Worm (Caenorhabditis elegans): Measurements from ENCODE around the gene fbxa-12.

- no peak for TF ChIP-seq snpc-1.1 (tag; optimal IDR thresholded peaks at IDR 0.05; ENCODE audit: insufficient read depth)
- TF ChIP-seq Y67H2A.10 (GFP tag; conservative IDR thresholded peaks at IDR 0.05), result no peak
- TF ChIP-seq nfya-1 (tag; optimal IDR thresholded peaks at IDR 0.05; ENCODE audit: borderline replicate concordance, insufficient read depth), result no peak
- no peak for TF ChIP-seq attf-5 (GFP tag; optimal IDR thresholded peaks at IDR 0.05)
- no peak for TF ChIP-seq mes-4 (tag; optimal IDR thresholded peaks at IDR 0.05)
- TF ChIP-seq akir-1 (GFP tag; optimal IDR thresholded peaks at IDR 0.05), result no peak
Observed at ce11 chrIII:2251348-2251747, 31.8 kb downstream of the fbxa-12 start, which contains the start of gene fbxa-7.
